Worm (Caenorhabditis elegans): ENCODE measurements around the gene spp-11.

The spp-11 gene

ce11 chrII:6360822-6361221, 46.4 kb downstream of the spp-11 start, which contains the start of gene K10B2.4 (continued):
- TF ChIP-seq lin-40 (tag; optimal IDR thresholded peaks at IDR 0.05) = peak; percentile 47
- no peak for TF ChIP-seq chd-7 (tag; optimal IDR thresholded peaks at IDR 0.05)
- no peak for TF ChIP-seq ztf-22 (GFP tag; optimal IDR thresholded peaks at IDR 0.05)
- TF ChIP-seq T26A5.8 (tag; optimal IDR thresholded peaks at IDR 0.05) = no peak
- TF ChIP-seq ccch-3 (GFP tag; optimal IDR thresholded peaks at IDR 0.05) = no peak
- no peak for TF ChIP-seq ztf-28 (GFP tag; IDR thresholded peaks at IDR 0.05)
- TF ChIP-seq tbp1 (GFP tag; optimal IDR thresholded peaks at IDR 0.05) = peak; percentile 11
- TF ChIP-seq let-607 (tag; optimal IDR thresholded peaks at IDR 0.05) = peak in 1 of 2 experiments; percentile 5
- no peak for TF ChIP-seq attf-6 (GFP tag; IDR thresholded peaks at IDR 0.05)
- peak; percentile 73 for TF ChIP-seq ekl-4 (GFP tag; IDR thresholded peaks at IDR 0.05)
- TF ChIP-seq ceh-58 (GFP tag; IDR thresholded peaks at IDR 0.05) = no peak
- no peak for TF ChIP-seq attf-3 (GFP tag; conservative IDR thresholded peaks at IDR 0.05)
- TF ChIP-seq K12H6.12 (tag; optimal IDR thresholded peaks at IDR 0.05) = no peak
- TF ChIP-seq bed-1 (GFP tag; IDR thresholded peaks at IDR 0.05) = no peak
- no peak for TF ChIP-seq fkh-3 (tag; optimal IDR thresholded peaks at IDR 0.05)
- TF ChIP-seq F10E7.11 (tag; optimal IDR thresholded peaks at IDR 0.05) = no peak
- peak; percentile 32 for TF ChIP-seq ceh-27 (GFP tag; optimal IDR thresholded peaks at IDR 0.05)
- no peak for TF ChIP-seq B0019.2 (GFP tag; conservative IDR thresholded peaks at IDR 0.05)
- no peak for TF ChIP-seq hlh-12 (tag; optimal IDR thresholded peaks at IDR 0.05)
- no peak for TF ChIP-seq sdz-38 (tag; optimal IDR thresholded peaks at IDR 0.05)
- no peak for TF ChIP-seq efl-1 (GFP tag; optimal IDR thresholded peaks at IDR 0.05)
- TF ChIP-seq mcd-1 (GFP tag; IDR thresholded peaks at IDR 0.05) = peak; percentile 59; the same call in 1 of the 2 replicates
- TF ChIP-seq zim-3 (tag; optimal IDR thresholded peaks at IDR 0.05) = no peak
- no peak for TF ChIP-seq tbx-9 (tag; optimal IDR thresholded peaks at IDR 0.05; ENCODE audit: borderline replicate concordance)
- TF ChIP-seq B0261.1 (tag; optimal IDR thresholded peaks at IDR 0.05) = no peak
- peak; percentile 43 for TF ChIP-seq F49E8.2 (tag; optimal IDR thresholded peaks at IDR 0.05; ENCODE audit: insufficient read depth)
- no peak for TF ChIP-seq ceh-79 (tag; optimal IDR thresholded peaks at IDR 0.05)
- TF ChIP-seq F37B4.10 (GFP tag; IDR thresholded peaks at IDR 0.05) = no peak
- TF ChIP-seq madf-8 (GFP tag; conservative IDR thresholded peaks at IDR 0.05) = no peak
- TF ChIP-seq mes-4 (tag; optimal IDR thresholded peaks at IDR 0.05) = no peak
- peak; percentile 22; the same call in 1 of the 2 replicates for TF ChIP-seq let-526 (GFP tag; IDR thresholded peaks at IDR 0.05)
- TF ChIP-seq madf-10 (tag; optimal IDR thresholded peaks at IDR 0.05) = no peak
- 0 out of 2 replicates have a peak, but pooled peaks have one; percentile 21 for TF ChIP-seq Y67H2A.10 (GFP tag; conservative IDR thresholded peaks at IDR 0.05)
- TF ChIP-seq him-1 (tag; optimal IDR thresholded peaks at IDR 0.05) = no peak
- TF ChIP-seq mxl-1 (tag; optimal IDR thresholded peaks at IDR 0.05) = no peak
- 0 out of 2 replicates have a peak, but pooled peaks have one; percentile 27 for TF ChIP-seq hmg-1.2 (GFP tag; IDR thresholded peaks at IDR 0.05)
- TF ChIP-seq ztf-26 (tag; optimal IDR thresholded peaks at IDR 0.05) = no peak
- no peak for TF ChIP-seq hmg-20 (GFP tag; IDR thresholded peaks at IDR 0.05)
- TF ChIP-seq sea-2 (GFP tag; IDR thresholded peaks at IDR 0.05) = no peak
- peak; percentile 64 for TF ChIP-seq dox-1 (GFP tag; IDR thresholded peaks at IDR 0.05)
- TF ChIP-seq athp-1 (tag; optimal IDR thresholded peaks at IDR 0.05) = no peak
- TF ChIP-seq ztf-3 (GFP tag; optimal IDR thresholded peaks at IDR 0.05) = no peak
- peak; percentile 58 for TF ChIP-seq ZK185.1 (tag; optimal IDR thresholded peaks at IDR 0.05; ENCODE audit: poor library complexity, severe bottlenecking)
- no peak for TF ChIP-seq mel-28 (tag; optimal IDR thresholded peaks at IDR 0.05; ENCODE audit: borderline replicate concordance)
- TF ChIP-seq lin-35 (GFP tag; optimal IDR thresholded peaks at IDR 0.05) = peak in 1 of 3 experiments; percentile 47
- no peak for TF ChIP-seq Y53G8AR.9 (GFP tag; conservative IDR thresholded peaks at IDR 0.05)
- no peak for TF ChIP-seq repo-1 (tag; optimal IDR thresholded peaks at IDR 0.05)
- TF ChIP-seq egl-44 (GFP tag; IDR thresholded peaks at IDR 0.05) = no peak
- no peak for TF ChIP-seq lir-1 (GFP tag; conservative IDR thresholded peaks at IDR 0.05)
- no peak for TF ChIP-seq F57A8.1 (GFP tag; optimal IDR thresholded peaks at IDR 0.05)

All from whole organism, young adult.